Fruit fly (Drosophila melanogaster): ENCODE results near the gene Chc.

Chc gene

dm6 chrX:15857601-15858284 is 22.5 kb upstream of the Chc start, which contains the start of the genes CG46440 and Myb (continued):
- no peak for TF ChIP-seq CG7745 (tag; optimal IDR thresholded peaks at IDR 0.05)
- TF ChIP-seq CG11695 (GFP tag; IDR thresholded peaks at IDR 0.05): no peak
- no peak for TF ChIP-seq Oaz (GFP tag; IDR thresholded peaks at IDR 0.05)
- no peak for TF ChIP-seq lab (GFP tag; optimal IDR thresholded peaks at IDR 0.05)
- no peak for TF ChIP-seq CG30403 (GFP tag; optimal IDR thresholded peaks at IDR 0.05)
- no peak for TF ChIP-seq CG32772 (GFP tag; IDR thresholded peaks at IDR 0.05)
- TF ChIP-seq unpg (GFP tag; optimal IDR thresholded peaks at IDR 0.05): peak; percentile 1
- TF ChIP-seq cas (GFP tag; IDR thresholded peaks at IDR 0.05): no peak
- TF ChIP-seq CG9932 (GFP tag; IDR thresholded peaks at IDR 0.05): no peak
- peak; percentile 29 for TF ChIP-seq Elba2 (GFP tag; optimal IDR thresholded peaks at IDR 0.05)
- no peak for TF ChIP-seq dati (GFP tag; IDR thresholded peaks at IDR 0.05)
- peak; percentile 75; the same call in 1 of the 2 replicates for TF ChIP-seq CG42726 (GFP tag; IDR thresholded peaks at IDR 0.05; ENCODE audit: partially characterized antibody)
- no peak for TF ChIP-seq sug (tag; optimal IDR thresholded peaks at IDR 0.05)
- TF ChIP-seq sc (optimal IDR thresholded peaks at IDR 0.05): no peak
- TF ChIP-seq sc (GFP tag; optimal IDR thresholded peaks at IDR 0.05): no peak
- no peak for TF ChIP-seq aop (GFP tag; IDR thresholded peaks at IDR 0.05)
- peak; percentile 83 for TF ChIP-seq BEAF-32 (GFP tag; optimal IDR thresholded peaks at IDR 0.05)
- TF ChIP-seq NFAT (GFP tag; IDR thresholded peaks at IDR 0.05): no peak
- TF ChIP-seq Pdp1 (GFP tag; optimal IDR thresholded peaks at IDR 0.05): peak in 1 of 2 experiments; percentile 5
- no peak for TF ChIP-seq pho (GFP tag; optimal IDR thresholded peaks at IDR 0.05)
- peak; percentile 61 for TF ChIP-seq CG12659 (GFP tag; optimal IDR thresholded peaks at IDR 0.05)
- peak; percentile 75 for TF ChIP-seq unc-4 (GFP tag; IDR thresholded peaks at IDR 0.05; ENCODE audit: partially characterized antibody)

DNA sequence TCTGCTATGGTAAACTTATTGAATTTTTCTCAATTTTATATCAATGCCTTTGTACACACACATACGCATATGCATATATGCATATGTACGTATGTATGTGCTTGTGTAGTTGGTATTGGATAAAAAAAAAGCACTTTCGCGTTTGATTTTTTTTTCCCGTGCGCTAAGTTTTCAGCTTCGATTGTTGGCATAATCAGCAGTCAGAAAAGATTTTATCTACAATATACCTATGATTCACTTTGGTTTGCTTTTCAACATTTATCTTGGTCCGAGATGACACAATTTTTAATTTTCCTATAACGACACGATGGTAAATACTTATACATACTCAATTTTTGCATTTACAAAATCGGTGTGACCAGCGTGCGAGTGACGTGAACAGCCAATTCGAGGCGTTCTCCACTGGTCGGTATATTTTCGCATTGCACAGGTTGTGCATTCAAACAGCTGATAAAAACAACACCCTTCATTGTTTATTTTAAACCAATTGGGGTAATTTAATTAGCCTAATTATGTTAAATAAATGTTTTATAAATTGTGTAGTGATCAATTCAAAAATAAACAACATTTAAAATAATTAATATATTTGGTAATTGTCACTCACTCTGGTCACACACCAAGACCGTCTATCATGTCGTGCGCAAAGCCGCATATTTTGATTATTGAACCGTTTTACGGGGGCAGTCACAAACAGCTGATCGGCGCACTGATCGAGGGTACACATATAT is 17.7 kb upstream of the Chc start, which contains the start of the genes UBL3 and CG15914:
Gene UBL3 (minus strand): TSS at position 361 of the 728 bp plus-strand sequence.
Gene CG15914 (plus strand): TSS at position 607 of the 728 bp plus-strand sequence.
- peak; percentile 39 for TF ChIP-seq CG17568 (GFP tag; optimal IDR thresholded peaks at IDR 0.05)
- peak in 1 of 2 experiments; percentile 53 for TF ChIP-seq Pdp1 (GFP tag; optimal IDR thresholded peaks at IDR 0.05)
- TF ChIP-seq CG17361 (GFP tag; IDR thresholded peaks at IDR 0.05): peak; percentile 39; the same call in 2 of the 3 replicates
- no peak for TF ChIP-seq Jarid2 (GFP tag; optimal IDR thresholded peaks at IDR 0.05)
- TF ChIP-seq CG10321 (GFP tag; IDR thresholded peaks at IDR 0.05): no peak
- peak; percentile 81 for TF ChIP-seq CG2116 (GFP tag; optimal IDR thresholded peaks at IDR 0.05)
- peak; percentile 80 for TF ChIP-seq CG1603 (tag; optimal IDR thresholded peaks at IDR 0.05)
- TF ChIP-seq CG14710 (tag; optimal IDR thresholded peaks at IDR 0.05): peak; percentile 72
- peak; percentile 59 for TF ChIP-seq Dp (GFP tag; optimal IDR thresholded peaks at IDR 0.05)
- peak; percentile 9 for TF ChIP-seq zen (tag; optimal IDR thresholded peaks at IDR 0.05)
- TF ChIP-seq CG2712 (tag; optimal IDR thresholded peaks at IDR 0.05): peak; percentile 41
- TF ChIP-seq lbe (GFP tag; optimal IDR thresholded peaks at IDR 0.05): peak; percentile 37
- TF ChIP-seq crp (GFP tag; optimal IDR thresholded peaks at IDR 0.05): peak; percentile 44 to 89
- TF ChIP-seq gfzf (GFP tag; optimal IDR thresholded peaks at IDR 0.05): peak; percentile 81
- no peak for TF ChIP-seq Optix (GFP tag; IDR thresholded peaks at IDR 0.05)
- TF ChIP-seq Scr (GFP tag; IDR thresholded peaks at IDR 0.05; ENCODE audit: partially characterized antibody): peak; percentile 53; the same call in 1 of the 2 replicates
- no peak for TF ChIP-seq Fer1 (GFP tag; optimal IDR thresholded peaks at IDR 0.05)
- no peak for TF ChIP-seq CG9609 (GFP tag; optimal IDR thresholded peaks at IDR 0.05)
- peak; percentile 30 for TF ChIP-seq sug (tag; optimal IDR thresholded peaks at IDR 0.05)
- peak; percentile 81 for TF ChIP-seq pzg (GFP tag; optimal IDR thresholded peaks at IDR 0.05)
- TF ChIP-seq CG11456 (GFP tag; IDR thresholded peaks at IDR 0.05): no peak
- peak in 1 of 2 experiments; percentile 34 for TF ChIP-seq insv (GFP tag; optimal IDR thresholded peaks at IDR 0.05)
- TF ChIP-seq MTF-1 (GFP tag; optimal IDR thresholded peaks at IDR 0.05; ENCODE audit: borderline replicate concordance): peak; percentile 67
- TF ChIP-seq stwl (tag; optimal IDR thresholded peaks at IDR 0.05): peak; percentile 45
- peak; percentile 60 for TF ChIP-seq E2f2 (GFP tag; IDR thresholded peaks at IDR 0.05)
- peak; percentile 49 for TF ChIP-seq Nf-YC (tag; optimal IDR thresholded peaks at IDR 0.05)
- no peak for TF ChIP-seq HLH3B (GFP tag; IDR thresholded peaks at IDR 0.05)

Measured in whole organism, embryonic.